Fruit fly (Drosophila melanogaster): Measurements from ENCODE around the gene CG7457.
A peak's percentile ranks its signal among the peaks of the same experiment; 100 is the strongest.

The CG7457 gene

dm6 chr3L:7759835-7760780 lies 33.8 kb upstream of the CG7457 start, which contains the start of gene Hn:
Gene Hn, plus strand, starts transcription at chr3L:7760453.
- peak; percentile 39; the same call in 1 of the 2 replicates for TF ChIP-seq lmd (GFP tag; IDR thresholded peaks at IDR 0.05)
- no peak for TF ChIP-seq CG3995 (GFP tag; optimal IDR thresholded peaks at IDR 0.05)
- 0 out of 2 replicates have a peak, but pooled peaks have one; percentile 29 for TF ChIP-seq CG11085 (GFP tag; IDR thresholded peaks at IDR 0.05)
- TF ChIP-seq sug (tag; optimal IDR thresholded peaks at IDR 0.05), result peak; percentile 96
- no peak for TF ChIP-seq Spps (tag; optimal IDR thresholded peaks at IDR 0.05)
- TF ChIP-seq Myb (GFP tag; optimal IDR thresholded peaks at IDR 0.05), result peak; percentile 18
- TF ChIP-seq caup (GFP tag; optimal IDR thresholded peaks at IDR 0.05; ENCODE audit: severe bottlenecking), result peak; percentile 4
- no peak for TF ChIP-seq Dll (GFP tag; IDR thresholded peaks at IDR 0.05; ENCODE audit: partially characterized antibody)
- no peak for TF ChIP-seq pfk (GFP tag; optimal IDR thresholded peaks at IDR 0.05)
- no peak for TF ChIP-seq Bdp1 (GFP tag; optimal IDR thresholded peaks at IDR 0.05)
- TF ChIP-seq zfh2 (GFP tag; optimal IDR thresholded peaks at IDR 0.05), result peak; percentile 4
- no peak for TF ChIP-seq CG9437 (GFP tag; optimal IDR thresholded peaks at IDR 0.05)
- TF ChIP-seq Adf1 (GFP tag; IDR thresholded peaks at IDR 0.05), result peak; percentile 24; the same call in 1 of the 2 replicates
- TF ChIP-seq sisA (GFP tag; IDR thresholded peaks at IDR 0.05), result no peak
- TF ChIP-seq CG30403 (GFP tag; optimal IDR thresholded peaks at IDR 0.05), result peak; percentile 8
- peak; percentile 12 for TF ChIP-seq luna (GFP tag; optimal IDR thresholded peaks at IDR 0.05)
- TF ChIP-seq CG9727 (GFP tag; optimal IDR thresholded peaks at IDR 0.05), result no peak
- TF ChIP-seq dimm (GFP tag; IDR thresholded peaks at IDR 0.05), result no peak
- TF ChIP-seq Dbx (GFP tag; IDR thresholded peaks at IDR 0.05), result 0 out of 3 replicates have a peak, but pooled peaks have one; percentile 32
- TF ChIP-seq Taf1 (GFP tag; IDR thresholded peaks at IDR 0.05), result no peak; the same call in 1 of the 2 replicates
- TF ChIP-seq CG7745 (tag; optimal IDR thresholded peaks at IDR 0.05), result no peak
- TF ChIP-seq CG10543 (GFP tag; optimal IDR thresholded peaks at IDR 0.05), result peak; percentile 20
- peak; percentile 14 for TF ChIP-seq CG18599 (GFP tag; optimal IDR thresholded peaks at IDR 0.05)
- TF ChIP-seq btn (GFP tag; optimal IDR thresholded peaks at IDR 0.05), result no peak
- no peak for TF ChIP-seq twi (tag; optimal IDR thresholded peaks at IDR 0.05)
- TF ChIP-seq scrt (GFP tag; optimal IDR thresholded peaks at IDR 0.05), result no peak
- no peak for TF ChIP-seq CG30020 (tag; optimal IDR thresholded peaks at IDR 0.05)
- TF ChIP-seq CG17359 (tag; optimal IDR thresholded peaks at IDR 0.05), result no peak
- TF ChIP-seq CG31365 (tag; optimal IDR thresholded peaks at IDR 0.05), result no peak
- TF ChIP-seq CG9817 (tag; optimal IDR thresholded peaks at IDR 0.05), result peak; percentile 23
- no peak for TF ChIP-seq NfI (GFP tag; optimal IDR thresholded peaks at IDR 0.05)
- TF ChIP-seq CG10366 (GFP tag; IDR thresholded peaks at IDR 0.05), result peak; percentile 20; the same call in 1 of the 2 replicates
- TF ChIP-seq Rfx (GFP tag; IDR thresholded peaks at IDR 0.05), result peak; percentile 69
- TF ChIP-seq CG2120 (GFP tag; optimal IDR thresholded peaks at IDR 0.05), result peak; percentile 78
- TF ChIP-seq Hmr (GFP tag; optimal IDR thresholded peaks at IDR 0.05), result peak; percentile 26
- TF ChIP-seq klu (GFP tag; IDR thresholded peaks at IDR 0.05), result 0 out of 2 replicates have a peak, but pooled peaks have one; percentile 21
- no peak for TF ChIP-seq exex (tag; optimal IDR thresholded peaks at IDR 0.05)
- no peak for TF ChIP-seq fd64A (GFP tag; optimal IDR thresholded peaks at IDR 0.05)
- peak; percentile 64; the same call in 1 of the 2 replicates for TF ChIP-seq CG32532 (GFP tag; IDR thresholded peaks at IDR 0.05)
- no peak for TF ChIP-seq fd3F (GFP tag; optimal IDR thresholded peaks at IDR 0.05)
- no peak for TF ChIP-seq ems (GFP tag; optimal IDR thresholded peaks at IDR 0.05)
- no peak for TF ChIP-seq CG3838 (GFP tag; optimal IDR thresholded peaks at IDR 0.05)
- TF ChIP-seq CG17829 (tag; optimal IDR thresholded peaks at IDR 0.05), result no peak
- no peak for TF ChIP-seq nerfin-2 (GFP tag; IDR thresholded peaks at IDR 0.05; ENCODE audit: partially characterized antibody)
- TF ChIP-seq Sox100B (GFP tag; optimal IDR thresholded peaks at IDR 0.05), result no peak
- TF ChIP-seq CG13624 (GFP tag; optimal IDR thresholded peaks at IDR 0.05), result peak; percentile 18
- no peak for TF ChIP-seq cad (GFP tag; optimal IDR thresholded peaks at IDR 0.05)
- TF ChIP-seq ase (GFP tag; IDR thresholded peaks at IDR 0.05), result no peak
